Fruit fly (Drosophila melanogaster) Kc167 (cell line): ENCODE data around the gene CG31467.

Experiments
- Myc ChIP-seq: fragments of >200 bp; optimal IDR thresholded peaks from 2 replicates; lab custom pipeline; 2017; ENCODE audit warnings: missing external identifiers
- h ChIP-seq: fragments of >200 bp; optimal IDR thresholded peaks from 3 replicates; lab custom pipeline; 2018; ENCODE audit warnings: missing external identifiers
- insv ChIP-seq: fragments of >200 bp; optimal IDR thresholded peaks from 3 replicates; lab custom pipeline; 2018; ENCODE audit warnings: missing external identifiers
- ttk ChIP-seq: sonication (Bioruptor generic); optimal IDR thresholded peaks from 2 replicates; lab custom pipeline; 2017; ENCODE audit warnings: missing external identifiers

dm6 chr3R:10696371-10696777 is 10.3 kb downstream of the CG31467 start, which contains the start of the genes pug, CG14683 and CG46459:
- TF ChIP-seq insv (lab: Kevin White, UChicago): no peak
- TF ChIP-seq h (lab: Kevin White, UChicago): no peak
- TF ChIP-seq Myc: no peak
- TF ChIP-seq ttk (lab: Kevin White, UChicago): no peak
